Fruit fly (Drosophila melanogaster) whole organism, prepupa: ENCODE data around the gene CheB38a.

ENCODE experiments used
- Blimp-1 ChIP-seq: fragments of 200-800 bp; sonication (Bioruptor generic); optimal IDR thresholded peaks from 3 replicates; lab custom pipeline; 2017; ENCODE audit warnings: missing biosample characterization, missing genetic modification characterization, mild to moderate bottlenecking, moderate library complexity, missing genetic modification reagents
- CG10631 ChIP-seq: fragments of 200-800 bp; sonication (Bioruptor generic); optimal IDR thresholded peaks from 2 replicates; lab custom pipeline; 2016; ENCODE audit warnings: missing biosample characterization, missing genetic modification characterization
- CG10669 ChIP-seq: fragments of 200-800 bp; sonication (Bioruptor generic); optimal IDR thresholded peaks from 3 replicates; lab custom pipeline; 2018; ENCODE audit warnings: missing biosample characterization, mild to moderate bottlenecking, missing genetic modification characterization, moderate library complexity
- CG11294 ChIP-seq: fragments of 200-800 bp; sonication (Bioruptor generic); IDR thresholded peaks from 2 replicates; pipeline ENCODE4 v1.3.6; 2022; ENCODE audit warnings: missing biosample characterization, missing genetic modification characterization
- CG32006 ChIP-seq: fragments of 200-800 bp; sonication (Bioruptor generic); optimal IDR thresholded peaks from 3 replicates; lab custom pipeline; 2017; ENCODE audit warnings: missing biosample characterization, mild to moderate bottlenecking, missing genetic modification characterization
- CG3919 ChIP-seq: fragments of 200-800 bp; sonication (Bioruptor generic); optimal IDR thresholded peaks from 3 replicates; lab custom pipeline; 2016; ENCODE audit warnings: missing biosample characterization, missing genetic modification characterization
- CG6163 ChIP-seq: fragments of 200-800 bp; sonication (Bioruptor generic); IDR thresholded peaks from 3 replicates; pipeline ENCODE4 v1.3.6; 2022; ENCODE audit warnings: missing biosample characterization, missing genetic modification characterization
- CG6276 ChIP-seq: fragments of 200-800 bp; sonication (Bioruptor generic); optimal IDR thresholded peaks from 2 replicates; lab custom pipeline; 2017; ENCODE audit warnings: missing biosample characterization, mild to moderate bottlenecking, missing genetic modification characterization
- CG6808 ChIP-seq: fragments of 200-800 bp; sonication (Bioruptor generic); optimal IDR thresholded peaks from 3 replicates; lab custom pipeline; 2017; ENCODE audit warnings: missing biosample characterization, missing genetic modification characterization, mild to moderate bottlenecking, moderate library complexity, missing genetic modification reagents
- CG8319 ChIP-seq: fragments of 200-800 bp; sonication (Bioruptor generic); optimal IDR thresholded peaks from 3 replicates; lab custom pipeline; 2016; ENCODE audit warnings: missing biosample characterization, missing genetic modification characterization
- CG8632 ChIP-seq: fragments of 200-800 bp; sonication (Bioruptor generic); optimal IDR thresholded peaks from 3 replicates; lab custom pipeline; 2016; ENCODE audit warnings: missing biosample characterization, missing genetic modification characterization
- Eip75B ChIP-seq: fragments of 200-800 bp; sonication (Bioruptor generic); optimal IDR thresholded peaks from 3 replicates; lab custom pipeline; 2016; ENCODE audit warnings: missing biosample characterization, missing genetic modification characterization
- Eip78C ChIP-seq: fragments of 200-800 bp; sonication (Bioruptor generic); peaks from one replicate; lab custom pipeline; 2016; ENCODE audit warnings: missing biosample characterization, missing genetic modification characterization
- Eip93F ChIP-seq: fragments of 200-800 bp; sonication (Bioruptor generic); optimal IDR thresholded peaks from 2 replicates; lab custom pipeline; 2016; ENCODE audit warnings: missing biosample characterization, mild to moderate bottlenecking, missing genetic modification characterization
- Ets96B ChIP-seq: fragments of 200-800 bp; optimal IDR thresholded peaks from 2 replicates; lab custom pipeline; 2019; ENCODE audit warnings: missing biosample characterization, mild to moderate bottlenecking, missing genetic modification characterization, moderate library complexity
- Gug ChIP-seq: fragments of 200-800 bp; sonication (Bioruptor generic); IDR thresholded peaks from 2 replicates; pipeline ENCODE4 v1.3.6; 2022; ENCODE audit warnings: missing biosample characterization, missing genetic modification characterization
- Hr4 ChIP-seq: fragments of 200-800 bp; sonication (Bioruptor generic); optimal IDR thresholded peaks from 3 replicates; lab custom pipeline; 2016; ENCODE audit warnings: missing biosample characterization, missing genetic modification characterization
- Lpt ChIP-seq: fragments of 200-800 bp; sonication (Bioruptor generic); optimal IDR thresholded peaks from 3 replicates; lab custom pipeline; 2016; ENCODE audit warnings: missing biosample characterization, missing genetic modification characterization
- Met ChIP-seq: fragments of 200-800 bp; sonication (Bioruptor generic); optimal IDR thresholded peaks from 3 replicates; lab custom pipeline; 2016; ENCODE audit warnings: missing biosample characterization, missing genetic modification characterization
- OdsH ChIP-seq: fragments of 200-800 bp; sonication (Bioruptor generic); optimal IDR thresholded peaks from 3 replicates; lab custom pipeline; 2016; ENCODE audit warnings: missing biosample characterization, missing genetic modification characterization
- Smox ChIP-seq: fragments of 200-800 bp; sonication (Bioruptor generic); optimal IDR thresholded peaks from 3 replicates; lab custom pipeline; 2016; ENCODE audit warnings: missing biosample characterization, missing genetic modification characterization
- Sox102F ChIP-seq: fragments of 200-800 bp; sonication (Bioruptor generic); optimal IDR thresholded peaks from 2 replicates; lab custom pipeline; 2016; ENCODE audit warnings: missing biosample characterization, mild to moderate bottlenecking, missing genetic modification characterization
- Sox14 ChIP-seq: fragments of 200-800 bp; sonication (Bioruptor generic); optimal IDR thresholded peaks from 3 replicates; lab custom pipeline; 2016; ENCODE audit warnings: missing biosample characterization, missing genetic modification characterization
- achi ChIP-seq: fragments of 200-800 bp; sonication (Bioruptor generic); optimal IDR thresholded peaks from 3 replicates; lab custom pipeline; 2016; ENCODE audit warnings: missing biosample characterization, missing genetic modification characterization
- acj6 ChIP-seq: fragments of 200-800 bp; sonication (Bioruptor generic); optimal IDR thresholded peaks from 3 replicates; lab custom pipeline; 2016; ENCODE audit warnings: missing biosample characterization, missing genetic modification characterization
- cyc ChIP-seq: fragments of 200-800 bp; sonication (Bioruptor generic); optimal IDR thresholded peaks from 3 replicates; lab custom pipeline; 2016; ENCODE audit warnings: missing biosample characterization, missing genetic modification characterization
- dac ChIP-seq: fragments of 200-800 bp; sonication (Bioruptor generic); optimal IDR thresholded peaks from 2 replicates; lab custom pipeline; 2017; ENCODE audit warnings: missing biosample characterization, mild to moderate bottlenecking, missing genetic modification characterization
- dsx ChIP-seq: fragments of 200-800 bp; optimal IDR thresholded peaks from 3 replicates; lab custom pipeline; 2019; ENCODE audit warnings: missing biosample characterization, mild to moderate bottlenecking, missing genetic modification characterization, moderate library complexity; ENCODE audit not compliant: poor library complexity, severe bottlenecking
- eg ChIP-seq: fragments of 200-800 bp; sonication (Bioruptor generic); IDR thresholded peaks from 3 replicates; pipeline ENCODE4 v1.3.6; 2022; ENCODE audit warnings: missing biosample characterization, missing genetic modification characterization
- esn ChIP-seq: fragments of 200-800 bp; sonication (Bioruptor generic); optimal IDR thresholded peaks from 2 replicates; lab custom pipeline; 2016; ENCODE audit warnings: missing biosample characterization, mild to moderate bottlenecking, missing genetic modification characterization, moderate library complexity
- fd59A ChIP-seq: fragments of 200-800 bp; sonication (Bioruptor generic); optimal IDR thresholded peaks from 2 replicates; lab custom pipeline; 2017; ENCODE audit warnings: missing biosample characterization, mild to moderate bottlenecking, missing genetic modification characterization, missing genetic modification reagents
- fkh ChIP-seq: fragments of 200-800 bp; sonication (Bioruptor generic); optimal IDR thresholded peaks from 3 replicates; lab custom pipeline; 2017; ENCODE audit warnings: missing biosample characterization, mild to moderate bottlenecking, missing genetic modification characterization, moderate library complexity
- net ChIP-seq: fragments of 200-800 bp; sonication (Bioruptor generic); optimal IDR thresholded peaks from 3 replicates; lab custom pipeline; 2016; ENCODE audit warnings: missing biosample characterization, missing genetic modification characterization
- pdm3 ChIP-seq: fragments of 200-800 bp; sonication (Bioruptor generic); optimal IDR thresholded peaks from 3 replicates; lab custom pipeline; 2016; ENCODE audit warnings: missing biosample characterization, missing genetic modification characterization
- topi ChIP-seq: fragments of 200-800 bp; sonication (Bioruptor generic); optimal IDR thresholded peaks from 3 replicates; lab custom pipeline; 2016; ENCODE audit warnings: missing biosample characterization, missing genetic modification characterization
- vri ChIP-seq: fragments of 200-800 bp; sonication (Bioruptor generic); optimal IDR thresholded peaks from 3 replicates; lab custom pipeline; 2016; ENCODE audit warnings: missing biosample characterization, mild to moderate bottlenecking, missing genetic modification characterization

The CheB38a gene

DNA sequence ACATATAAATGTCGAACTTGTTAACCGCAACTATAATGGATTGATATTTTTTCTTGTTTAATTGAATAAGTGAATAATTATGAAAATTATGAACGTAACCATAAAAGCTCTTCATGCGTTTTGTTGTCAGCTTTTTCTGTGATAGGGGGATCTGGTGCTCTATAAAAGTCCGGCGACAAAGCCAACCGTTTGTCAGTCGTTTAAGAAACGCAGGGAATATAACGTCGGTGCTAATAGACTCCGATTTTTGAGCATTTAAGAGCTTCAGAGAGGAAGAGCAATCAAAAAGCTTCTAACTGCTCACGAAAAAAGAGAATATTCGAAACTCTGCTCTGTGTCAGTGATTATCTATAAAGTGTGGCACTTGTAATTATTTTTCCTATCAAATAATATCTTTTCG, 12.7 kb upstream of the CheB38a start, which contains the start of gene CG31674:
Gene CG31674, plus strand, starts transcription at position 203 of the 400 bp plus-strand sequence.
- peak; percentile 6 for TF ChIP-seq vri (GFP tag; lab: Kevin White, UChicago)
- TF ChIP-seq Eip93F (GFP tag; lab: Kevin White, UChicago): no peak

DNA sequence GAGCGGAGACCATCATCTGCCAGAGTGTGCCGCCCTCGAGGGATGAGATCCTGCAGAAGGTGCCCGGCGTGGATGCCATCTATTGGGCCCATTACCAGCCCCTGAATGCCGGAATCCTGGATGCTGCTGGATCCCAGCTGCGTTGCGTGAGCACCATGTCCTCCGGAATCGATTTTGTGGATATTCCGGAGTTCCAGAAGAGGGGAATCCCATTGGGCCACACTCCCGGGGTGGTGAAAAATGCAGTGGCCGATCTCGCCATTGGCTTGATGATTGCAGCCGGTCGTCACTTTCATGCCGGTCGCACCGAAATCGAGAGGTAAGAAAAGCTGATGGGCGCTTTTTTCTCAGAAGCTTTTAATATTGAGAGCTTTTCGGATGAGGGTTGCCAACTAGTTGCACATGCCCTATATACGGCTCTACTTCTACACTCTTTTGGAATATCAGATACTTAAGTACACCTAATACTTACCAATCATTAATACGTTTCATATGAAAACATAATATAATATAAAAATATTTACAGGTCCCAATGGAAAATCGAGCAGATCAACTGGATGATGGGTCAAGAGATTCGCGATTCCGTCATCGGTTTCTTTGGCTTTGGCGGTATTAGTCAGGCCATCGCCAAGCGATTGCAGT, 11.5 kb upstream of the CheB38a start:
- TF ChIP-seq vri (GFP tag; lab: Kevin White, UChicago): peak; percentile 34
- no peak for TF ChIP-seq Eip93F (GFP tag; lab: Kevin White, UChicago)
- TF ChIP-seq CG32006 (GFP tag; lab: Kevin White, UChicago): no peak
- peak; percentile 22 for TF ChIP-seq CG10631 (GFP tag; lab: Kevin White, UChicago)
- peak; percentile 6 for TF ChIP-seq Hr4 (GFP tag; lab: Kevin White, UChicago)
- peak; percentile 18 for TF ChIP-seq Smox
- peak; percentile 50 for TF ChIP-seq Eip78C (GFP tag; lab: Kevin White, UChicago)
- no peak for TF ChIP-seq Ets96B (tag; lab: Kevin White, UChicago)
- no peak for TF ChIP-seq Blimp-1
- TF ChIP-seq Sox102F (GFP tag; lab: Kevin White, UChicago): no peak
- TF ChIP-seq CG8319 (GFP tag; lab: Kevin White, UChicago): no peak
- TF ChIP-seq fd59A: no peak
- TF ChIP-seq topi (GFP tag; lab: Kevin White, UChicago): peak; percentile 9
- TF ChIP-seq dac (GFP tag; lab: Kevin White, UChicago): no peak
- TF ChIP-seq net: no peak
- TF ChIP-seq CG6276 (GFP tag; lab: Kevin White, UChicago): no peak
- no peak for TF ChIP-seq achi (GFP tag; lab: Kevin White, UChicago)
- peak; percentile 24 for TF ChIP-seq OdsH (GFP tag; lab: Kevin White, UChicago)
- peak; percentile 7 for TF ChIP-seq Met (GFP tag; lab: Kevin White, UChicago)
- TF ChIP-seq CG6808: no peak
- no peak for TF ChIP-seq CG3919
- TF ChIP-seq eg (GFP tag; lab: Robert Waterston, UW): no peak
- peak; percentile 2 for TF ChIP-seq Eip75B (GFP tag; lab: Kevin White, UChicago)
- TF ChIP-seq esn (GFP tag; lab: Kevin White, UChicago): peak; percentile 34
- TF ChIP-seq pdm3 (GFP tag; lab: Kevin White, UChicago): peak; percentile 23
- TF ChIP-seq cyc (GFP tag; lab: Kevin White, UChicago): peak; percentile 32
- TF ChIP-seq Lpt (GFP tag; lab: Kevin White, UChicago): no peak
- TF ChIP-seq CG8632: peak; percentile 6
- no peak for TF ChIP-seq Sox14 (GFP tag; lab: Kevin White, UChicago)

DNA sequence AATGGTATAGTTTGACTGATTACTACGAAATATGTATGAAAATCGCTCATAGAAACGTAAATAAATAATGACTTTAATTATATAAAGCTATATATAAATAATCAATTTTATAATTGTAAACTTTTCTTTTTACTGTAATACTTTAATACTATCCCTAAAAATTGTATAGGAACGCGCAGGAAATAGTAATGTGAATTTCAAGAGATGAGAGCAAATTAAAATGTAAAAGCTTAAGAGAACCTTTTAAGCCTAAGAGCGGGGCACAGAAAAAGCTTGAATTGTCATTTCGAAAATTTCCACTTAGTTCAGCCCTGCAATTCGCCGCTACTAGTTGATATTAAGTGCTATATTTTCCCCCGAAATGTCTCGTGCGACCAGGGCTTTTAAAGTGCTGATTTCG, 11.0 kb upstream of the CheB38a start, which contains the start of gene CG31673:
Gene CG31673, plus strand, starts transcription at position 301 of the 400 bp plus-strand sequence.
- TF ChIP-seq topi (GFP tag; lab: Kevin White, UChicago) (no peak), Gug (GFP tag; lab: Robert Waterston, UW) (no peak), esn (GFP tag; lab: Kevin White, UChicago) (no peak), fkh (no peak), CG8319 (GFP tag; lab: Kevin White, UChicago) (no peak), vri (GFP tag; lab: Kevin White, UChicago) (no peak), CG10669 (GFP tag; lab: Kevin White, UChicago) (no peak), Eip75B (GFP tag; lab: Kevin White, UChicago) (no peak), CG6276 (GFP tag; lab: Kevin White, UChicago) (no peak), OdsH (GFP tag; lab: Kevin White, UChicago) (no peak), dsx (no peak), achi (GFP tag; lab: Kevin White, UChicago) (no peak), CG3919 (no peak), acj6 (GFP tag; lab: Kevin White, UChicago) (no peak), CG11294 (GFP tag; lab: Robert Waterston, UW) (no peak), CG32006 (GFP tag; lab: Kevin White, UChicago) (no peak), pdm3 (GFP tag; lab: Kevin White, UChicago) (no peak), dac (GFP tag; lab: Kevin White, UChicago) (no peak), CG6163 (GFP tag; lab: Robert Waterston, UW) (no peak), CG10631 (GFP tag; lab: Kevin White, UChicago) (no peak)
